Fruit fly (Drosophila melanogaster): ENCODE measurements around the gene CG31300.
A peak's percentile ranks its signal among the peaks of the same experiment; 100 is the strongest.

The CG31300 gene

DNA sequence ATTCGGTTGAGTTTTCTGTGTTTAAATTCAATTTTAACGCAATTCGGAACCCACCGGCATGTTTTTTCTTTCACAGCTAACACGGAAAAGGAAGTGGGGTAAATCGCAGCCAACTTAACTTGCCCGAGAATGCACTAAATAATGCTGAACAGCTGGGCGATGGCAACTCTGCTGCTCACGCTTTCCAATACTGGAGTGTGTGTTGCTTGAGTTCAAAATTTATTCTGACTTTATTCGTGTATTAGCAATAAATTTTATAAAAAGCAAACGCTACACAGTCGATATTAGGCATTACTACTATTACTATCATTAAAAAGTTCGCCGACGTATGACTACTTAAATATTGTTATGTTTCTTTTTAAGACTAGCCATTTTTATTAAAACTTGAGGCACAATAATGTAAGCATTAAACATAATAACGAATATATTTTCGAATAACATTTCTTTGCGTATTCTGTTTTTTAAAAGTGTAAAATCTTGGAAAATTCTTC lies 36.0 kb upstream of the CG31300 start, which contains the start of the genes RpS27 and Nup37 (continued):
- TF ChIP-seq danr (GFP tag; IDR thresholded peaks at IDR 0.05): peak; percentile 82
- peak; percentile 93 for TF ChIP-seq Atf6 (GFP tag; IDR thresholded peaks at IDR 0.05)
- TF ChIP-seq CG11085 (GFP tag; IDR thresholded peaks at IDR 0.05): peak; percentile 99
- TF ChIP-seq Ssrp (tag; optimal IDR thresholded peaks at IDR 0.05): peak; percentile 92
- peak; percentile 90 for TF ChIP-seq salm (tag; optimal IDR thresholded peaks at IDR 0.05)
- peak; percentile 99 for TF ChIP-seq CrebB (tag; optimal IDR thresholded peaks at IDR 0.05)
- TF ChIP-seq tx (GFP tag; optimal IDR thresholded peaks at IDR 0.05): peak; percentile 97
- peak; percentile 96 for TF ChIP-seq scrt (GFP tag; optimal IDR thresholded peaks at IDR 0.05)
- peak; percentile 94 for TF ChIP-seq CG1024 (GFP tag; IDR thresholded peaks at IDR 0.05)
- TF ChIP-seq CG17912 (GFP tag; optimal IDR thresholded peaks at IDR 0.05): peak; percentile 100

DNA sequence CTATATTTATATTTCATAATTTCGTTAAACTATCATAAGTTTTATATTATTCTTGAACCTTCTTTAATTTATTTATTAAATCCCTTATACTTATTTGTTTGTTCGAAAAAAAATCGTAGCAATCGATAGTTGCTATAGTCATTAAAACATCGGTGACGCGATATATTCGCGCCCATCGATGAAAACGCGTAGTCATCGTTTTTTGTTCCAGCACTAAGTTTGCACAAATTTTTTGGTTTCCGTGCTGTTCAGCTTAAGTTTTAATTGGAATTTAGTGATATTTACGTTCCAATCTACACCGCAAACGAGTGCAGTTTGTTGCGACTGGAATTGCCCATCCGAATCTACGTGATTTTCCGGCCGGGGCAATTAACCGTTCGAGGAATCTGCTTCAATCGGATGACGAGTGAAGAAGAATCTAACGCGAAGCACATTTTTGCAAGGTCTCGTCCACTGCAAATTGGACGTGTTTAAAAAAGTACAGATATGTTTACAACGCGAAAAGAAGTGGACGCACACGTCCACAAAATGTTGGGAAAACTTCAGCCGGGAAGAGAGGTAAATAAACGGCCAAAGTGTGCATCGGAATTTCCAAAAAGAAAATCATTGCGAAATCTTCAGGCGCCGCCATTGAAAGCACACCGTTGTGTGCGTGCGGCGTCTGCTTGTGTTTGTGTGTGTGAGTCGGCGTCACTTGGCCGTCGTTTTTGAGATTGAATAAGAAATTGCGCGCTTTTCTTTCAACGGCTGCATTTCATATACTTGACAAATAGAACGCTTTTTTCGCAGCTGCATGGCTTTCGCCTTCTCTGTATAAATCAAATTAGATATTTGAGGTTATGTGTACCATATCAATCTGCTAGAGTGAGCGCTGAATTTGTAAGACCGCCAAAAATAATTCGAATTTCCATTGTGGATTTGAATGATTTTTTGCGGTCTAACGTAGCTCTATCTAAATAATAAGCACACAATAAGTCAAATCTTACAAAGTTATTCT lies 34.0 kb upstream of the CG31300 start, which contains the start of gene Nup358:
Gene Nup358, plus strand, starts transcription at position 204 of the 997 bp plus-strand sequence.
- TF ChIP-seq grau (tag; optimal IDR thresholded peaks at IDR 0.05) (peak; percentile 34), CG12659 (GFP tag; optimal IDR thresholded peaks at IDR 0.05) (peak; percentile 46), vvl (GFP tag; IDR thresholded peaks at IDR 0.05) (peak; percentile 17; the same call in 1 of the 2 replicates), CG8281 (tag; optimal IDR thresholded peaks at IDR 0.05) (no peak), CG1792 (GFP tag; optimal IDR thresholded peaks at IDR 0.05) (no peak), jumu (GFP tag; optimal IDR thresholded peaks at IDR 0.05) (no peak), Dad (GFP tag; optimal IDR thresholded peaks at IDR 0.05) (no peak), CG11696 (GFP tag; IDR thresholded peaks at IDR 0.05) (no peak), phol (tag; optimal IDR thresholded peaks at IDR 0.05) (peak; percentile 73), chinmo (GFP tag; IDR thresholded peaks at IDR 0.05; ENCODE audit: partially characterized antibody) (peak; percentile 98), Hmx (GFP tag; optimal IDR thresholded peaks at IDR 0.05) (no peak), CG9437 (GFP tag; optimal IDR thresholded peaks at IDR 0.05) (no peak), PHDP (tag; optimal IDR thresholded peaks at IDR 0.05) (no peak), sug (tag; optimal IDR thresholded peaks at IDR 0.05) (peak; percentile 23), CG15514 (GFP tag; optimal IDR thresholded peaks at IDR 0.05) (peak; percentile 33), CG12391 (tag; optimal IDR thresholded peaks at IDR 0.05) (peak; percentile 55), CG13624 (GFP tag; optimal IDR thresholded peaks at IDR 0.05) (no peak), Sox102F (GFP tag; optimal IDR thresholded peaks at IDR 0.05) (no peak), Antp (GFP tag; optimal IDR thresholded peaks at IDR 0.05) (no peak), sr (GFP tag; IDR thresholded peaks at IDR 0.05) (no peak), CG14014 (GFP tag; IDR thresholded peaks at IDR 0.05) (no peak), CG7963 (GFP tag; IDR thresholded peaks at IDR 0.05; ENCODE audit: partially characterized antibody) (peak; percentile 97), CG32767 (GFP tag; IDR thresholded peaks at IDR 0.05) (no peak), CG18011 (GFP tag; optimal IDR thresholded peaks at IDR 0.05) (no peak), Tbp (GFP tag; optimal IDR thresholded peaks at IDR 0.05) (no peak), E2f2 (GFP tag; IDR thresholded peaks at IDR 0.05) (peak; percentile 74), Meics (GFP tag; optimal IDR thresholded peaks at IDR 0.05) (no peak), odd (GFP tag; optimal IDR thresholded peaks at IDR 0.05) (no peak), CG1832 (GFP tag; optimal IDR thresholded peaks at IDR 0.05) (no peak), CG7928 (GFP tag; optimal IDR thresholded peaks at IDR 0.05) (peak; percentile 8), Med (GFP tag) (peak; percentile 72), tll (GFP tag; optimal IDR thresholded peaks at IDR 0.05) (no peak), BEAF-32 (GFP tag; optimal IDR thresholded peaks at IDR 0.05) (peak; percentile 95), CG17385 (GFP tag; optimal IDR thresholded peaks at IDR 0.05) (peak; percentile 71), Dll (GFP tag; IDR thresholded peaks at IDR 0.05; ENCODE audit: partially characterized antibody) (peak; percentile 96), CG12236 (GFP tag; optimal IDR thresholded peaks at IDR 0.05) (no peak)
